Fruit fly (Drosophila melanogaster) Kc167 (cell line): ENCODE data around the gene CG10211.

Experiments
- Myc ChIP-seq: fragments of >200 bp; optimal IDR thresholded peaks from 2 replicates; lab custom pipeline; 2017; ENCODE audit warnings: missing external identifiers
- h ChIP-seq: fragments of >200 bp; optimal IDR thresholded peaks from 3 replicates; lab custom pipeline; 2018; ENCODE audit warnings: missing external identifiers
- psq ChIP-seq: fragments of >200 bp; optimal IDR thresholded peaks from 2 replicates; lab custom pipeline; 2017; ENCODE audit warnings: missing external identifiers
- ttk ChIP-seq: sonication (Bioruptor generic); optimal IDR thresholded peaks from 2 replicates; lab custom pipeline; 2017; ENCODE audit warnings: missing external identifiers

DNA sequence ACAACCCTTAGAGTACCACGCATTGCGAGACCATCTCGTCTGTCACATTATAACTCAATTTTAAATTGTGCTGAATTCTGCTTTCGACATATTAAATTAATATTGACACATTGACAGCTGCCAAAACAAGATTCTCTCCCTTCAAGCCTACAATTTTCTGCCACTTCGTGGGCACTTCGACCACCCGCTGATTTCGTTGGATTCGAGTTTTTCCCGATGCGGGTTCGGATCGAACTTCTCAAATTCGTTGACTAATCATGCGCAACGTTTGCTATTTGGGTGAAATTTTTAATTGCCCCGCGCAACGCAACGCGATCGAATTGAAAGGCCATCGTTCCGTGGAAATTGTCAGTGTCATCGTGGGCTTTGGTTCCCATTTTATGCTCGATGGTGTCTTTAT is 10.4 kb upstream of the CG10211 start:
- no peak for TF ChIP-seq ttk (lab: Kevin White, UChicago)
- TF ChIP-seq h (lab: Kevin White, UChicago) = no peak
- no peak for TF ChIP-seq psq (lab: Kevin White, UChicago)
- TF ChIP-seq Myc (lab: Kevin White, UChicago) = no peak
